Fruit fly (Drosophila melanogaster) whole organism, embryonic: ENCODE results near the gene RpS8.

Source experiments
- ATbp ChIP-seq: fragments of 200-800 bp; sonication (Bioruptor generic); optimal IDR thresholded peaks from 2 replicates; lab custom pipeline; 2017; ENCODE audit warnings: missing biosample characterization, mild to moderate bottlenecking, missing genetic modification characterization, missing genetic modification reagents
- CG10565 ChIP-seq: fragments of 200-800 bp; sonication (Bioruptor generic); optimal IDR thresholded peaks from 3 replicates; lab custom pipeline; 2016; ENCODE audit warnings: missing biosample characterization, mild to moderate bottlenecking, missing genetic modification characterization
- CG11085 ChIP-seq: fragments of 200-800 bp; sonication (Bioruptor generic); IDR thresholded peaks from 2 replicates; pipeline ENCODE4 v1.3.6; 2022; ENCODE audit warnings: missing biosample characterization, missing genetic modification characterization
- CG13424 ChIP-seq: fragments of 200-800 bp; sonication (Bioruptor generic); optimal IDR thresholded peaks from 2 replicates; lab custom pipeline; 2019; ENCODE audit warnings: missing biosample characterization, mild to moderate bottlenecking, missing genetic modification characterization, moderate library complexity
- CG18619 ChIP-seq: fragments of 200-800 bp; sonication (Bioruptor generic); optimal IDR thresholded peaks from 3 replicates; lab custom pipeline; 2017; ENCODE audit warnings: missing biosample characterization, mild to moderate bottlenecking, missing genetic modification characterization
- CG18764 ChIP-seq: fragments of 200-800 bp; sonication (Bioruptor generic); optimal IDR thresholded peaks from 3 replicates; lab custom pipeline; 2016; ENCODE audit warnings: missing biosample characterization, missing genetic modification characterization
- CG3995 ChIP-seq: fragments of 200-800 bp; sonication (Bioruptor generic); optimal IDR thresholded peaks from 3 replicates; lab custom pipeline; 2016; ENCODE audit warnings: missing biosample characterization, missing genetic modification characterization
- CG4404 ChIP-seq: fragments of 200-800 bp; sonication (Bioruptor generic); IDR thresholded peaks from 2 replicates; pipeline ENCODE4 v1.3.6; 2022; ENCODE audit warnings: missing biosample characterization, missing genetic modification characterization
- CG4854 ChIP-seq: fragments of 200-800 bp; sonication (Bioruptor generic); optimal IDR thresholded peaks from 2 replicates; lab custom pipeline; 2016; ENCODE audit warnings: missing biosample characterization, missing genetic modification characterization, inconsistent platforms
- CG6683 ChIP-seq: fragments of 200-800 bp; sonication (Bioruptor generic); optimal IDR thresholded peaks from 2 replicates; lab custom pipeline; 2017; ENCODE audit warnings: missing biosample characterization, mild to moderate bottlenecking, missing genetic modification characterization, missing genetic modification reagents
- CG6765 ChIP-seq: fragments of 200-800 bp; sonication (Bioruptor generic); optimal IDR thresholded peaks from 3 replicates; lab custom pipeline; 2017; ENCODE audit warnings: missing biosample characterization, mild to moderate bottlenecking, missing genetic modification characterization
- CG7372 ChIP-seq: fragments of 200-800 bp; sonication (Bioruptor generic); IDR thresholded peaks from 2 replicates; pipeline ENCODE4 v1.3.6; 2022; ENCODE audit warnings: missing biosample characterization, missing genetic modification characterization
- CG7786 ChIP-seq: fragments of 200-800 bp; sonication (Bioruptor generic); optimal IDR thresholded peaks from 2 replicates; lab custom pipeline; 2016; ENCODE audit warnings: missing biosample characterization, missing genetic modification characterization
- CG7987 ChIP-seq: fragments of 200-800 bp; sonication (Bioruptor generic); optimal IDR thresholded peaks from 2 replicates; lab custom pipeline; 2018; ENCODE audit warnings: missing biosample characterization, mild to moderate bottlenecking, missing genetic modification characterization, moderate library complexity
- H15 ChIP-seq: fragments of 200-800 bp; sonication (Bioruptor generic); IDR thresholded peaks from 3 replicates; pipeline ENCODE4 v1.3.6; 2022; ENCODE audit warnings: missing biosample characterization, missing genetic modification characterization
- Hmx ChIP-seq: fragments of 200-800 bp; sonication (Bioruptor generic); optimal IDR thresholded peaks from 2 replicates; lab custom pipeline; 2016; ENCODE audit warnings: missing biosample characterization, missing genetic modification characterization
- Med ChIP-seq: fragments of 200-800 bp; sonication (Bioruptor generic); peaks from one replicate; lab custom pipeline; 2016; ENCODE audit warnings: missing biosample characterization, missing genetic modification characterization, mild to moderate bottlenecking, inconsistent platforms, moderate library complexity
- NK7.1 ChIP-seq: fragments of 200-800 bp; sonication (Bioruptor generic); optimal IDR thresholded peaks from 3 replicates; lab custom pipeline; 2016; ENCODE audit warnings: missing biosample characterization, missing genetic modification characterization
- Opbp ChIP-seq: fragments of 200-800 bp; sonication (Bioruptor generic); IDR thresholded peaks from 3 replicates; pipeline ENCODE4 v1.3.6; 2022; ENCODE audit warnings: missing biosample characterization, missing genetic modification characterization; ENCODE audit not compliant: partially characterized antibody
- Ptx1 ChIP-seq: fragments of 200-800 bp; sonication (Bioruptor generic); IDR thresholded peaks from 2 replicates; pipeline ENCODE4 v1.3.6; 2022; ENCODE audit warnings: missing biosample characterization, missing genetic modification characterization
- Stat92E ChIP-seq, 3 experiments: fragments of >200 bp in 2 of 3; fragments of 200-800 bp in 1 of 3; sonication (Bioruptor generic) in 1 of 3; optimal IDR thresholded peaks; 2 replicates each; lab custom pipeline; 2017 to 2019; ENCODE audit warnings: missing biosample characterization in 3 of 3, missing genetic modification characterization in 3 of 3, mild to moderate bottlenecking in 1 of 3, moderate library complexity in 1 of 3
- Trl ChIP-seq, 3 experiments: fragments of >200 bp in 2 of 3; fragments of 200-800 bp in 1 of 3; sonication (Bioruptor generic) in 1 of 3; optimal IDR thresholded peaks; 2 replicates in 1 of 3; 3 replicates in 2 of 3; lab custom pipeline; 2016 to 2017; ENCODE audit warnings: missing biosample characterization in 1 of 3, missing genetic modification characterization in 1 of 3
- bab2 ChIP-seq: fragments of 200-800 bp; sonication (Bioruptor generic); optimal IDR thresholded peaks from 2 replicates; lab custom pipeline; 2016; ENCODE audit warnings: missing biosample characterization, missing genetic modification characterization
- cas ChIP-seq: fragments of 200-800 bp; sonication (Bioruptor generic); IDR thresholded peaks from 2 replicates; pipeline ENCODE4 v1.3.6; 2022; ENCODE audit warnings: missing biosample characterization, missing genetic modification characterization
- croc ChIP-seq: fragments of 200-800 bp; sonication (Bioruptor generic); conservative IDR thresholded peaks from 3 replicates; pipeline ENCODE4 v1.3.6; 2022; ENCODE audit warnings: missing biosample characterization, missing genetic modification characterization
- dimm ChIP-seq: fragments of 200-800 bp; sonication (Bioruptor generic); IDR thresholded peaks from 2 replicates; pipeline ENCODE4 v1.3.6; 2022; ENCODE audit warnings: missing biosample characterization, missing genetic modification characterization
- dysf ChIP-seq: fragments of 200-800 bp; sonication (Bioruptor generic); IDR thresholded peaks from 3 replicates; pipeline ENCODE4 v1.3.6; 2022; ENCODE audit warnings: missing biosample characterization, missing genetic modification characterization
- eyg ChIP-seq: fragments of 200-800 bp; sonication (Bioruptor generic); optimal IDR thresholded peaks from 3 replicates; lab custom pipeline; 2016; ENCODE audit warnings: missing biosample characterization, missing genetic modification characterization
- fu2 ChIP-seq: fragments of 200-800 bp; sonication (Bioruptor generic); optimal IDR thresholded peaks from 2 replicates; lab custom pipeline; 2016; ENCODE audit warnings: missing biosample characterization, missing genetic modification characterization
- gce ChIP-seq: fragments of 200-800 bp; sonication (Bioruptor generic); IDR thresholded peaks from 3 replicates; pipeline ENCODE4 v1.3.6; 2022; ENCODE audit warnings: missing biosample characterization, missing genetic modification characterization
- gem ChIP-seq: fragments of 200-800 bp; sonication (Bioruptor generic); optimal IDR thresholded peaks from 2 replicates; lab custom pipeline; 2019; ENCODE audit warnings: missing biosample characterization, mild to moderate bottlenecking, missing genetic modification characterization, moderate library complexity
- grau ChIP-seq: fragments of 200-800 bp; optimal IDR thresholded peaks from 3 replicates; lab custom pipeline; 2019; ENCODE audit warnings: missing biosample characterization, mild to moderate bottlenecking, missing genetic modification characterization, moderate library complexity
- hb ChIP-seq: fragments of 200-800 bp; sonication (Bioruptor generic); IDR thresholded peaks from 3 replicates; pipeline ENCODE4 v1.3.6; 2022; ENCODE audit warnings: missing biosample characterization, missing genetic modification characterization; ENCODE audit not compliant: partially characterized antibody
- hbn ChIP-seq: fragments of 200-800 bp; sonication (Bioruptor generic); IDR thresholded peaks from 2 replicates; pipeline ENCODE4 v1.3.6; 2022; ENCODE audit warnings: missing biosample characterization, missing genetic modification characterization; ENCODE audit not compliant: partially characterized antibody
- inv ChIP-seq: fragments of 200-800 bp; sonication (Bioruptor generic); IDR thresholded peaks from 2 replicates; pipeline ENCODE4 v1.3.6; 2022; ENCODE audit warnings: missing biosample characterization, missing genetic modification characterization; ENCODE audit not compliant: partially characterized antibody
- lbe ChIP-seq: fragments of 200-800 bp; sonication (Bioruptor generic); optimal IDR thresholded peaks from 2 replicates; lab custom pipeline; 2016; ENCODE audit warnings: missing biosample characterization, mild to moderate bottlenecking, missing genetic modification characterization
- pho ChIP-seq: fragments of 200-800 bp; sonication (Bioruptor generic); optimal IDR thresholded peaks from 2 replicates; lab custom pipeline; 2016; ENCODE audit warnings: missing biosample characterization, missing genetic modification characterization
- phol ChIP-seq: fragments of 200-800 bp; sonication (Bioruptor generic); optimal IDR thresholded peaks from 3 replicates; lab custom pipeline; 2018; ENCODE audit warnings: missing biosample characterization, mild to moderate bottlenecking, missing genetic modification characterization, moderate library complexity
- repo ChIP-seq: fragments of 200-800 bp; sonication (Bioruptor generic); optimal IDR thresholded peaks from 2 replicates; lab custom pipeline; 2016; ENCODE audit warnings: missing biosample characterization, missing genetic modification characterization
- seq ChIP-seq: fragments of 200-800 bp; sonication (Bioruptor generic); IDR thresholded peaks from 2 replicates; pipeline ENCODE4 v1.3.6; 2022; ENCODE audit warnings: missing biosample characterization, missing genetic modification characterization
- sisA ChIP-seq: fragments of 200-800 bp; sonication (Bioruptor generic); IDR thresholded peaks from 2 replicates; pipeline ENCODE4 v1.3.6; 2022; ENCODE audit warnings: missing biosample characterization, missing genetic modification characterization
- slou ChIP-seq: fragments of 200-800 bp; sonication (Bioruptor generic); optimal IDR thresholded peaks from 3 replicates; lab custom pipeline; 2016; ENCODE audit warnings: missing biosample characterization, missing genetic modification characterization
- tap ChIP-seq: fragments of 200-800 bp; optimal IDR thresholded peaks from 3 replicates; lab custom pipeline; 2019; ENCODE audit warnings: missing biosample characterization, mild to moderate bottlenecking, missing genetic modification characterization, moderate library complexity
- trh ChIP-seq: fragments of 200-800 bp; sonication (Bioruptor generic); optimal IDR thresholded peaks from 2 replicates; lab custom pipeline; 2016; ENCODE audit warnings: missing biosample characterization, missing genetic modification characterization
- tup ChIP-seq: fragments of 200-800 bp; sonication (Bioruptor generic); optimal IDR thresholded peaks from 2 replicates; lab custom pipeline; 2016; ENCODE audit warnings: missing biosample characterization, mild to moderate bottlenecking, missing genetic modification characterization, moderate library complexity
- vnd ChIP-seq: fragments of 200-800 bp; sonication (Bioruptor generic); IDR thresholded peaks from 3 replicates; pipeline ENCODE4 v1.3.6; 2022; ENCODE audit warnings: missing biosample characterization, missing genetic modification characterization; ENCODE audit not compliant: partially characterized antibody
- vvl ChIP-seq: fragments of 200-800 bp; sonication (Bioruptor generic); IDR thresholded peaks from 2 replicates; pipeline ENCODE4 v1.3.6; 2022; ENCODE audit warnings: missing biosample characterization, missing genetic modification characterization
- wek ChIP-seq: fragments of 200-800 bp; sonication (Bioruptor generic); optimal IDR thresholded peaks from 3 replicates; lab custom pipeline; 2018; ENCODE audit warnings: missing biosample characterization, mild to moderate bottlenecking, missing genetic modification characterization, moderate library complexity

RpS8 gene

DNA sequence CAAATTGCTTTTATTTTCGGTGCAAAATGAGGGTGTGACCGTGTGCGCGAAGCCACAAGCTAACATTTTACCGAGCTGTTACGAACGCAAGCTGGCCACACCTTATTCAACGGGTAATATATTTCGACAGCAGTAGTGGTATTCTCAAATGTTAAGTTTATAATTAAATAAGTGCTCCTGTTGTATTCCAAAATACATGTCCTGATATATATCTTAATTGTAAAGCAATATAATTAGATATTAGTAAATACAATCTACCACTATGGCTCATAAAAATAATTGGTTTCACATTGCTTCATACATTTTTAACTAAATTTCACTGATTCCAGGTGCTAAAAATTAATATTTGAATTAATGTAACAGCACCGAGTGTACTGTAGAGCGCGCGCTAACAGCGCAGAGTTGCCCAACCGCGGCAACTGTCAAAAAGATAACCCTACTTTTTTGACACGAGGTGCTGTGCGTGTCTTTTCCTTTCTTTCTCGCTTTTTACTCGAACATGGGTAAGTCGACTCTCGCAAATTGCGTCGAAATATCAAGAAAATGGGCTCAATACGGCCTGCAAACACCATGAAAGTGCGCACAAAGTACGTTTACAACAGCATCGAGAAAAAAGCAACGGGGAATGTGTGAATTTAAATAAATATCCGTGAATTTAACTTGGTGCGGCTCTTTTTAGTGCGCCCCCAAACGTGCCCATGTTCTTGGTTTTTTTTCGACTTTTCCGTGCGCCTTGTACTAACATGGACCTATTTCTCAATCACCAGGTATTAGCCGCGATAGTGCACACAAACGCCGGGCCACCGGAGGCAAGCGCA is at the start of gene RpS8, which contains the start of gene CG15514 (continued):
- TF ChIP-seq CG7786 (GFP tag; lab: Kevin White, UChicago) = no peak
- no peak for TF ChIP-seq Opbp (GFP tag; lab: Robert Waterston, UW)
- peak; percentile 7; the same call in 1 of the 2 replicates for TF ChIP-seq sisA (GFP tag; lab: Robert Waterston, UW)
- no peak for TF ChIP-seq croc (GFP tag; lab: Robert Waterston, UW)
- peak; percentile 1 for TF ChIP-seq NK7.1 (GFP tag; lab: Kevin White, UChicago)
- no peak for TF ChIP-seq trh (GFP tag; lab: Kevin White, UChicago)
- TF ChIP-seq vvl (GFP tag; lab: Robert Waterston, UW) = peak; percentile 55; the same call in 1 of the 2 replicates
- no peak for TF ChIP-seq lbe
- TF ChIP-seq seq = 0 out of 2 replicates have a peak, but pooled peaks have one; percentile 10
- no peak for TF ChIP-seq gem (tag; lab: Kevin White, UChicago)
- TF ChIP-seq CG7372 (GFP tag; lab: Robert Waterston, UW) = peak; percentile 62
- no peak for TF ChIP-seq Trl (optimal IDR thresholded peaks at IDR 0.05; lab: Kevin White, UChicago)
- TF ChIP-seq Trl (GFP tag; optimal IDR thresholded peaks at IDR 0.05; lab: Kevin White, UChicago) = peak; percentile 41
- no peak for TF ChIP-seq slou (GFP tag; lab: Kevin White, UChicago)
- no peak for TF ChIP-seq repo (GFP tag; lab: Kevin White, UChicago)
- TF ChIP-seq CG4854 (GFP tag; lab: Kevin White, UChicago) = peak; percentile 24
- peak; percentile 90 for TF ChIP-seq Med
- no peak for TF ChIP-seq hb
- TF ChIP-seq gce = no peak; the same call in 2 of the 3 replicates
- peak; percentile 72 for TF ChIP-seq CG13424 (tag; lab: Kevin White, UChicago)
- no peak for TF ChIP-seq hbn (GFP tag; lab: Robert Waterston, UW)
- peak; percentile 69 for TF ChIP-seq tap (tag; lab: Kevin White, UChicago)
- TF ChIP-seq pho (GFP tag; lab: Kevin White, UChicago) = peak; percentile 6
- peak; percentile 72 for TF ChIP-seq CG18619 (GFP tag; lab: Kevin White, UChicago)
- TF ChIP-seq fu2 (GFP tag; lab: Kevin White, UChicago) = no peak
- TF ChIP-seq CG7987 (GFP tag; lab: Kevin White, UChicago) = peak; percentile 63
- TF ChIP-seq Hmx (GFP tag; lab: Kevin White, UChicago) = no peak
- TF ChIP-seq CG4404 (GFP tag; lab: Robert Waterston, UW) = no peak
- no peak for TF ChIP-seq H15 (GFP tag; lab: Robert Waterston, UW)
- peak; percentile 13 for TF ChIP-seq bab2 (GFP tag; lab: Kevin White, UChicago)
- peak; percentile 64 for TF ChIP-seq grau (tag; lab: Kevin White, UChicago)
- no peak for TF ChIP-seq tup
- no peak for TF ChIP-seq CG11085 (GFP tag; lab: Robert Waterston, UW)
- TF ChIP-seq CG6765 (GFP tag; lab: Kevin White, UChicago) = peak; percentile 69
- no peak for TF ChIP-seq dimm (GFP tag; lab: Robert Waterston, UW)
- peak; percentile 39 for TF ChIP-seq eyg
- TF ChIP-seq cas (GFP tag; lab: Robert Waterston, UW) = no peak
- peak; percentile 18 for TF ChIP-seq CG18764 (GFP tag; lab: Kevin White, UChicago)
- peak; percentile 90 for TF ChIP-seq wek (GFP tag; lab: Kevin White, UChicago)
- no peak for TF ChIP-seq inv (GFP tag; lab: Robert Waterston, UW)
- TF ChIP-seq ATbp (GFP tag; lab: Kevin White, UChicago) = peak; percentile 45
- peak; percentile 69 for TF ChIP-seq CG3995 (GFP tag; lab: Kevin White, UChicago)
- no peak for TF ChIP-seq CG10565 (GFP tag; lab: Kevin White, UChicago)
- peak; percentile 37; the same call in 1 of the 2 replicates for TF ChIP-seq Ptx1
- TF ChIP-seq dysf (GFP tag; lab: Robert Waterston, UW) = peak; percentile 46; the same call in 2 of the 3 replicates
- no peak for TF ChIP-seq CG6683 (GFP tag; lab: Kevin White, UChicago)
- no peak for TF ChIP-seq Stat92E (GFP tag; optimal IDR thresholded peaks at IDR 0.05; lab: Kevin White, UChicago)
- no peak for TF ChIP-seq vnd
- peak; percentile 75 for TF ChIP-seq phol (tag; lab: Kevin White, UChicago)
